Worm (Caenorhabditis elegans) whole organism, young adult: Measurements from ENCODE around the gene C31H2.3.

Experiments used
- B0336.3 ChIP-seq: fragments of 200-800 bp; sonication (Bioruptor generic); IDR thresholded peaks from 2 replicates; pipeline ENCODE4 v1.3.6; 2022; ENCODE audit warnings: missing genetic modification characterization, missing compliant biosample characterization
- F37B4.10 ChIP-seq: fragments of 200-800 bp; sonication (Bioruptor generic); IDR thresholded peaks from 2 replicates; pipeline ENCODE4 v1.3.6; 2022; ENCODE audit warnings: missing genetic modification characterization, missing compliant biosample characterization
- K12H6.12 ChIP-seq: fragments of 200-800 bp; sonication (Bioruptor generic); optimal IDR thresholded peaks from 2 replicates; lab custom pipeline; 2018; ENCODE audit warnings: mild to moderate bottlenecking, missing genetic modification characterization, missing compliant biosample characterization
- Y53F4B.3 ChIP-seq: fragments of 200-800 bp; sonication (Bioruptor generic); IDR thresholded peaks from 2 replicates; pipeline ENCODE4 v1.3.6; 2022; ENCODE audit warnings: missing genetic modification reagents, missing genetic modification characterization, missing compliant biosample characterization
- Y95B8A.8 ChIP-seq: fragments of 200-800 bp; sonication (Bioruptor generic); IDR thresholded peaks from 2 replicates; pipeline ENCODE4 v1.3.6; 2022; ENCODE audit warnings: missing genetic modification reagents, missing genetic modification characterization, missing compliant biosample characterization
- ZK185.1 ChIP-seq: sonication (generic microtip); optimal IDR thresholded peaks from 2 replicates; lab custom pipeline; 2016; ENCODE audit warnings: mild to moderate bottlenecking, missing genetic modification characterization, missing compliant biosample characterization; ENCODE audit not compliant: poor library complexity, severe bottlenecking
- akir-1 ChIP-seq: fragments of 200-800 bp; sonication (Bioruptor generic); optimal IDR thresholded peaks from 2 replicates; lab custom pipeline; 2018; ENCODE audit warnings: mild to moderate bottlenecking, missing genetic modification characterization, moderate library complexity, missing compliant biosample characterization
- ama-1 ChIP-seq, 3 experiments: fragments of 150-350 bp in 1 of 3; sonication (generic microtip) in 2 of 3; optimal IDR thresholded peaks; 2 replicates each; lab custom pipeline; 2014 to 2018; ENCODE audit warnings: missing biosample characterization in 2 of 3, missing genetic modification characterization in 2 of 3, missing genetic modification reagents in 2 of 3
- aptf-2 ChIP-seq: fragments of 200-800 bp; sonication (Bioruptor generic); conservative IDR thresholded peaks from 2 replicates; pipeline ENCODE4 v1.3.6; 2022; ENCODE audit warnings: missing genetic modification reagents, missing genetic modification characterization, missing compliant biosample characterization
- aptf-3 ChIP-seq: fragments of 200-800 bp; sonication (Bioruptor generic); IDR thresholded peaks from 2 replicates; pipeline ENCODE4 v1.3.6; 2022; ENCODE audit warnings: missing genetic modification characterization, missing compliant biosample characterization
- athp-1 ChIP-seq: sonication (generic microtip); optimal IDR thresholded peaks from 2 replicates; lab custom pipeline; 2017; ENCODE audit warnings: mild to moderate bottlenecking, missing genetic modification characterization, missing compliant biosample characterization
- attf-3 ChIP-seq: fragments of 200-800 bp; sonication (Bioruptor generic); conservative IDR thresholded peaks from 2 replicates; pipeline ENCODE4 v1.3.6; 2022; ENCODE audit warnings: missing genetic modification reagents, missing genetic modification characterization, missing compliant biosample characterization
- ccch-3 ChIP-seq: fragments of 200-800 bp; sonication (Bioruptor generic); optimal IDR thresholded peaks from 2 replicates; lab custom pipeline; 2018; ENCODE audit warnings: mild to moderate bottlenecking, missing genetic modification characterization, missing compliant biosample characterization
- ceh-27 ChIP-seq: fragments of 200-800 bp; sonication (Bioruptor generic); optimal IDR thresholded peaks from 2 replicates; lab custom pipeline; 2018; ENCODE audit warnings: mild to moderate bottlenecking, missing genetic modification characterization, moderate library complexity, missing compliant biosample characterization
- ceh-58 ChIP-seq: fragments of 200-800 bp; sonication (Bioruptor generic); IDR thresholded peaks from 2 replicates; pipeline ENCODE4 v1.3.6; 2022; ENCODE audit warnings: missing genetic modification characterization, missing compliant biosample characterization
- ceh-91 ChIP-seq: fragments of 200-800 bp; sonication (Bioruptor generic); IDR thresholded peaks from 2 replicates; pipeline ENCODE4 v1.3.6; 2022; ENCODE audit warnings: missing genetic modification reagents, missing genetic modification characterization, missing compliant biosample characterization
- die-1 ChIP-seq: sonication (generic microtip); optimal IDR thresholded peaks from 2 replicates; lab custom pipeline; 2016; ENCODE audit warnings: missing genotype, mild to moderate bottlenecking, missing genetic modification characterization, missing compliant biosample characterization
- dpl-1 ChIP-seq: fragments of 150-350 bp; optimal IDR thresholded peaks from 2 replicates; lab custom pipeline; 2014; ENCODE audit warnings: missing biosample characterization, missing genetic modification reagents, missing genetic modification characterization
- egl-44 ChIP-seq: fragments of 200-800 bp; sonication (Bioruptor generic); IDR thresholded peaks from 2 replicates; pipeline ENCODE4 v1.3.6; 2022; ENCODE audit warnings: missing genetic modification reagents, missing genetic modification characterization, missing compliant biosample characterization
- egrh-3 ChIP-seq: fragments of 200-800 bp; sonication (Bioruptor generic); IDR thresholded peaks from 2 replicates; pipeline ENCODE4 v1.3.6; 2022; ENCODE audit warnings: missing genetic modification reagents, missing genetic modification characterization, missing compliant biosample characterization
- fkh-3 ChIP-seq: sonication (generic microtip); optimal IDR thresholded peaks from 2 replicates; lab custom pipeline; 2016; ENCODE audit warnings: mild to moderate bottlenecking, missing genetic modification characterization, missing compliant biosample characterization
- hlh-12 ChIP-seq: sonication (generic microtip); optimal IDR thresholded peaks from 2 replicates; lab custom pipeline; 2016; ENCODE audit warnings: missing genetic modification characterization, missing compliant biosample characterization
- hlh-26 ChIP-seq: fragments of 200-800 bp; sonication (Bioruptor generic); conservative IDR thresholded peaks from 2 replicates; pipeline ENCODE4 v1.3.6; 2022; ENCODE audit warnings: missing genetic modification reagents, missing genetic modification characterization, missing compliant biosample characterization
- lag-1 ChIP-seq: fragments of 200-800 bp; sonication (Bioruptor generic); IDR thresholded peaks from 2 replicates; pipeline ENCODE4 v1.3.6; 2022; ENCODE audit warnings: missing genetic modification reagents, missing genetic modification characterization, missing compliant biosample characterization
- lin-35 ChIP-seq, 3 experiments: fragments of 150-350 bp in 2 of 3; sonication (generic microtip) in 1 of 3; optimal IDR thresholded peaks; 2 replicates each; lab custom pipeline; 2014 to 2018; ENCODE audit warnings: missing biosample characterization in 3 of 3, missing genetic modification characterization in 3 of 3, missing genetic modification reagents in 3 of 3
- lsy-27 ChIP-seq: sonication (generic microtip); optimal IDR thresholded peaks from 2 replicates; lab custom pipeline; 2017; ENCODE audit warnings: missing genetic modification characterization, mild to moderate bottlenecking, missing compliant biosample characterization, antibody characterized with exemption, missing genotype, borderline replicate concordance; ENCODE audit not compliant: insufficient read depth
- madf-8 ChIP-seq: fragments of 200-800 bp; sonication (Bioruptor generic); conservative IDR thresholded peaks from 2 replicates; pipeline ENCODE4 v1.3.6; 2022; ENCODE audit warnings: missing genetic modification reagents, missing genetic modification characterization, missing compliant biosample characterization
- mcd-1 ChIP-seq: fragments of 200-800 bp; sonication (Bioruptor generic); IDR thresholded peaks from 2 replicates; pipeline ENCODE4 v1.3.6; 2022; ENCODE audit warnings: missing genetic modification reagents, missing genetic modification characterization, missing compliant biosample characterization
- nfya-1 ChIP-seq: sonication (generic microtip); optimal IDR thresholded peaks from 2 replicates; lab custom pipeline; 2017; ENCODE audit warnings: antibody characterized with exemption, missing compliant biosample characterization, missing genetic modification characterization, borderline replicate concordance; ENCODE audit not compliant: insufficient read depth
- nfya-2 ChIP-seq: fragments of 200-800 bp; sonication (Bioruptor generic); IDR thresholded peaks from 2 replicates; pipeline ENCODE4 v1.3.6; 2022; ENCODE audit warnings: missing genetic modification reagents, missing genetic modification characterization, missing compliant biosample characterization
- nfyb-1 ChIP-seq: fragments of 200-800 bp; sonication (Bioruptor generic); IDR thresholded peaks from 2 replicates; pipeline ENCODE4 v1.3.6; 2022; ENCODE audit warnings: missing genetic modification reagents, missing genetic modification characterization, missing compliant biosample characterization
- nhr-120 ChIP-seq: fragments of 200-800 bp; sonication (Bioruptor generic); IDR thresholded peaks from 2 replicates; pipeline ENCODE4 v1.3.6; 2022; ENCODE audit warnings: missing genetic modification characterization, missing compliant biosample characterization
- nhr-80 ChIP-seq: sonication (generic microtip); optimal IDR thresholded peaks from 2 replicates; lab custom pipeline; 2016; ENCODE audit warnings: missing genetic modification characterization, missing compliant biosample characterization
- nhr-90 ChIP-seq: sonication (generic microtip); optimal IDR thresholded peaks from 2 replicates; lab custom pipeline; 2016; ENCODE audit warnings: missing genotype, mild to moderate bottlenecking, missing genetic modification characterization, missing compliant biosample characterization
- sea-2 ChIP-seq: fragments of 200-800 bp; sonication (Bioruptor generic); IDR thresholded peaks from 2 replicates; pipeline ENCODE4 v1.3.6; 2022; ENCODE audit warnings: missing genetic modification characterization, missing compliant biosample characterization
- snpc-3.4 ChIP-seq: sonication (generic microtip); optimal IDR thresholded peaks from 2 replicates; lab custom pipeline; 2017; ENCODE audit warnings: missing genetic modification characterization, mild to moderate bottlenecking, missing compliant biosample characterization, antibody characterized with exemption, moderate library complexity, missing genotype, missing genetic modification reagents
- snpc-4 ChIP-seq, 5 experiments: fragments of 150-350 bp in 1 of 5; sonication (generic microtip) in 4 of 5; optimal IDR thresholded peaks; 2 replicates each; lab custom pipeline; 2014 to 2018; ENCODE audit warnings: missing genetic modification characterization in 5 of 5, missing biosample characterization in 3 of 5, antibody characterized with exemption in 2 of 5, mild to moderate bottlenecking in 2 of 5, missing compliant biosample characterization in 2 of 5, missing genotype in 2 of 5, moderate library complexity in 2 of 5, missing genetic modification reagents in 1 of 5
- somi-1 ChIP-seq: fragments of 200-800 bp; sonication (Bioruptor generic); optimal IDR thresholded peaks from 2 replicates; lab custom pipeline; 2018; ENCODE audit warnings: mild to moderate bottlenecking, missing genetic modification characterization, missing compliant biosample characterization
- tlf-1 ChIP-seq: fragments of 200-800 bp; sonication (Bioruptor generic); optimal IDR thresholded peaks from 2 replicates; lab custom pipeline; 2018; ENCODE audit warnings: mild to moderate bottlenecking, missing genetic modification characterization, missing compliant biosample characterization
- xnd-1 ChIP-seq: sonication (generic microtip); optimal IDR thresholded peaks from 2 replicates; lab custom pipeline; 2016; ENCODE audit warnings: missing genotype, missing genetic modification reagents, missing genetic modification characterization, missing compliant biosample characterization
- ztf-25 ChIP-seq: fragments of 200-800 bp; sonication (Bioruptor generic); IDR thresholded peaks from 2 replicates; pipeline ENCODE4 v1.3.6; 2022; ENCODE audit warnings: missing genetic modification reagents, missing genetic modification characterization, missing compliant biosample characterization
- ztf-3 ChIP-seq: fragments of 200-800 bp; sonication (Bioruptor generic); optimal IDR thresholded peaks from 2 replicates; lab custom pipeline; 2018; ENCODE audit warnings: mild to moderate bottlenecking, missing genetic modification characterization, missing compliant biosample characterization
- ztf-6 ChIP-seq: fragments of 200-800 bp; sonication (Bioruptor generic); IDR thresholded peaks from 2 replicates; pipeline ENCODE4 v1.3.6; 2022; ENCODE audit warnings: missing genetic modification reagents, missing genetic modification characterization, missing compliant biosample characterization

Gene C31H2.3

ce11 chrX:5164054-5164453 is 9.9 kb upstream of the C31H2.3 start:
- TF ChIP-seq ceh-27 (GFP tag; lab: Kevin White, UChicago) (no peak), B0336.3 (GFP tag; lab: Robert Waterston, UW) (no peak), snpc-3.4 (tag; lab: Kevin White, UChicago) (no peak), lag-1 (GFP tag; lab: Robert Waterston, UW) (no peak), K12H6.12 (tag; lab: Kevin White, UChicago) (no peak), sea-2 (GFP tag; lab: Robert Waterston, UW) (no peak), Y53F4B.3 (no peak), nhr-90 (tag; lab: Kevin White, UChicago) (no peak), ZK185.1 (tag; lab: Kevin White, UChicago) (no peak), xnd-1 (tag; lab: Kevin White, UChicago) (no peak), lin-35 (GFP tag; optimal IDR thresholded peaks at IDR 0.05; lab: Kevin White, UChicago) (no peak), hlh-26 (GFP tag; lab: Robert Waterston, UW) (no peak), die-1 (tag; lab: Kevin White, UChicago) (no peak), nfyb-1 (no peak), egrh-3 (GFP tag; lab: Robert Waterston, UW) (no peak), ceh-58 (GFP tag; lab: Robert Waterston, UW) (no peak), aptf-2 (no peak), ztf-25 (GFP tag; lab: Robert Waterston, UW) (no peak), madf-8 (GFP tag; lab: Robert Waterston, UW) (no peak)

ce11 chrX:5162755-5163154 is 8.6 kb upstream of the C31H2.3 start, which contains the start of gene EGAP5.1:
TSS of gene EGAP5.1 (plus strand) at chrX:5163055.
- TF ChIP-seq ztf-6 (GFP tag; lab: Robert Waterston, UW) (no peak), snpc-4 (GFP tag; optimal IDR thresholded peaks at IDR 0.05; lab: Kevin White, UChicago) (no peak), snpc-4 (tag; optimal IDR thresholded peaks at IDR 0.05; lab: Kevin White, UChicago) (no peak), mcd-1 (no peak), lag-1 (GFP tag; lab: Robert Waterston, UW) (no peak), tlf-1 (GFP tag; lab: Kevin White, UChicago) (no peak), ccch-3 (GFP tag; lab: Kevin White, UChicago) (no peak), somi-1 (GFP tag; lab: Kevin White, UChicago) (no peak), lsy-27 (tag; lab: Kevin White, UChicago) (no peak)

- TF ChIP-seq Y95B8A.8 (GFP tag; lab: Robert Waterston, UW) (no peak), nhr-80 (tag; lab: Kevin White, UChicago) (peak; percentile 7), nfya-1 (no peak)
Observed at ce11 chrX:5159645-5160044, 5.5 kb upstream of the C31H2.3 start, which contains the start of gene C31H2.4. TSS of gene C31H2.4 (minus strand) at chrX:5159663.

ce11 chrX:5152931-5153330 is 1.2 kb downstream of the C31H2.3 start:
- TF ChIP-seq nfyb-1: no peak
- TF ChIP-seq aptf-3 (GFP tag; lab: Robert Waterston, UW): no peak
- TF ChIP-seq ztf-3: no peak
- no peak for TF ChIP-seq F37B4.10
- no peak for TF ChIP-seq dpl-1
- TF ChIP-seq nfya-2 (GFP tag; lab: Robert Waterston, UW): no peak
- TF ChIP-seq ZK185.1 (tag; lab: Kevin White, UChicago): no peak
- no peak for TF ChIP-seq ceh-91 (GFP tag; lab: Robert Waterston, UW)
- no peak for TF ChIP-seq akir-1 (GFP tag; lab: Kevin White, UChicago)
- TF ChIP-seq ama-1 (optimal IDR thresholded peaks at IDR 0.05; lab: Kevin White, UChicago): no peak
- TF ChIP-seq ama-1 (GFP tag; optimal IDR thresholded peaks at IDR 0.05; lab: Kevin White, UChicago): no peak
- TF ChIP-seq egl-44 (GFP tag; lab: Robert Waterston, UW): no peak
- no peak for TF ChIP-seq attf-3 (GFP tag; lab: Robert Waterston, UW)
- no peak for TF ChIP-seq lag-1 (GFP tag; lab: Robert Waterston, UW)
- no peak for TF ChIP-seq xnd-1 (tag; lab: Kevin White, UChicago)
- no peak for TF ChIP-seq nhr-120 (GFP tag; lab: Robert Waterston, UW)
- TF ChIP-seq ceh-58 (GFP tag; lab: Robert Waterston, UW): no peak
- TF ChIP-seq fkh-3 (tag; lab: Kevin White, UChicago): no peak
- TF ChIP-seq athp-1 (tag; lab: Kevin White, UChicago): no peak
- no peak for TF ChIP-seq hlh-12 (tag; lab: Kevin White, UChicago)
- TF ChIP-seq, all 124 proteins: peak for 0
